Fruit fly (Drosophila melanogaster) whole organism, embryonic: Measurements from ENCODE around the gene CG32428.

ENCODE experiments used
- Antp ChIP-seq: fragments of 200-800 bp; sonication (Bioruptor generic); optimal IDR thresholded peaks from 3 replicates; lab custom pipeline; 2016; ENCODE audit warnings: missing biosample characterization, missing genetic modification characterization
- Atf3 ChIP-seq: fragments of 200-800 bp; sonication (Bioruptor generic); optimal IDR thresholded peaks from 3 replicates; lab custom pipeline; 2016; ENCODE audit warnings: missing biosample characterization, missing genetic modification characterization
- Atf6 ChIP-seq: fragments of 200-800 bp; sonication (Bioruptor generic); IDR thresholded peaks from 2 replicates; pipeline ENCODE4 v1.3.6; 2022; ENCODE audit warnings: missing biosample characterization, missing genetic modification characterization
- CG10147 ChIP-seq: fragments of 200-800 bp; sonication (Bioruptor generic); optimal IDR thresholded peaks from 2 replicates; lab custom pipeline; 2019; ENCODE audit warnings: missing biosample characterization, mild to moderate bottlenecking, missing genetic modification characterization, moderate library complexity
- CG10267 ChIP-seq: fragments of 200-800 bp; sonication (Bioruptor generic); optimal IDR thresholded peaks from 2 replicates; lab custom pipeline; 2018; ENCODE audit warnings: missing biosample characterization, mild to moderate bottlenecking, missing genetic modification characterization, moderate library complexity
- CG10274 ChIP-seq: fragments of 200-800 bp; sonication (Bioruptor generic); optimal IDR thresholded peaks from 3 replicates; lab custom pipeline; 2017; ENCODE audit warnings: missing biosample characterization, mild to moderate bottlenecking, missing genetic modification characterization
- CG10321 ChIP-seq: fragments of 200-800 bp; sonication (Bioruptor generic); IDR thresholded peaks from 2 replicates; pipeline ENCODE4 v1.3.6; 2022; ENCODE audit warnings: missing biosample characterization, missing genetic modification characterization
- CG11085 ChIP-seq: fragments of 200-800 bp; sonication (Bioruptor generic); IDR thresholded peaks from 2 replicates; pipeline ENCODE4 v1.3.6; 2022; ENCODE audit warnings: missing biosample characterization, missing genetic modification characterization
- CG11456 ChIP-seq: fragments of 200-800 bp; sonication (Bioruptor generic); IDR thresholded peaks from 3 replicates; pipeline ENCODE4 v1.3.6; 2022; ENCODE audit warnings: missing biosample characterization, missing genetic modification characterization
- CG1233 ChIP-seq: fragments of 200-800 bp; sonication (Bioruptor generic); optimal IDR thresholded peaks from 4 replicates; lab custom pipeline; 2018; ENCODE audit warnings: missing biosample characterization, mild to moderate bottlenecking, missing genetic modification characterization
- CG14667 ChIP-seq: fragments of 200-800 bp; sonication (Bioruptor generic); IDR thresholded peaks from 2 replicates; pipeline ENCODE4 v1.3.6; 2022; ENCODE audit warnings: missing biosample characterization, missing genetic modification characterization
- CG14965 ChIP-seq: fragments of 200-800 bp; sonication (Bioruptor generic); optimal IDR thresholded peaks from 2 replicates; lab custom pipeline; 2016; ENCODE audit warnings: missing biosample characterization, missing genetic modification characterization, borderline replicate concordance
- CG15601 ChIP-seq: fragments of 200-800 bp; sonication (Bioruptor generic); optimal IDR thresholded peaks from 3 replicates; lab custom pipeline; 2019; ENCODE audit warnings: missing biosample characterization, mild to moderate bottlenecking, missing genetic modification characterization, moderate library complexity
- CG31441 ChIP-seq: fragments of 200-800 bp; sonication (Bioruptor generic); IDR thresholded peaks from 2 replicates; pipeline ENCODE4 v1.3.6; 2022; ENCODE audit warnings: missing biosample characterization, missing genetic modification characterization
- CG34224 ChIP-seq: fragments of 200-800 bp; sonication (Bioruptor generic); IDR thresholded peaks from 3 replicates; pipeline ENCODE4 v1.3.6; 2022; ENCODE audit warnings: missing biosample characterization, missing genetic modification characterization; ENCODE audit not compliant: partially characterized antibody
- CG6683 ChIP-seq: fragments of 200-800 bp; sonication (Bioruptor generic); optimal IDR thresholded peaks from 2 replicates; lab custom pipeline; 2017; ENCODE audit warnings: missing biosample characterization, mild to moderate bottlenecking, missing genetic modification characterization, missing genetic modification reagents
- CG6765 ChIP-seq: fragments of 200-800 bp; sonication (Bioruptor generic); optimal IDR thresholded peaks from 3 replicates; lab custom pipeline; 2017; ENCODE audit warnings: missing biosample characterization, mild to moderate bottlenecking, missing genetic modification characterization
- CG6791 ChIP-seq: fragments of 200-800 bp; sonication (Bioruptor generic); IDR thresholded peaks from 3 replicates; pipeline ENCODE4 v1.3.6; 2022; ENCODE audit warnings: missing biosample characterization, missing genetic modification characterization; ENCODE audit not compliant: partially characterized antibody
- Dp ChIP-seq: fragments of 200-800 bp; sonication (Bioruptor generic); optimal IDR thresholded peaks from 2 replicates; lab custom pipeline; 2018; ENCODE audit warnings: missing biosample characterization, mild to moderate bottlenecking, missing genetic modification characterization, moderate library complexity
- Eip74EF ChIP-seq, 2 experiments: fragments of 200-800 bp in 1 of 2; fragments of >200 bp in 1 of 2; sonication (Bioruptor generic) in 1 of 2; optimal IDR thresholded peaks; 2 replicates each; lab custom pipeline; 2017 to 2019; ENCODE audit warnings: missing biosample characterization in 2 of 2, missing genetic modification characterization in 2 of 2, mild to moderate bottlenecking in 1 of 2, moderate library complexity in 1 of 2
- Ets97D ChIP-seq: fragments of 200-800 bp; sonication (Bioruptor generic); optimal IDR thresholded peaks from 3 replicates; lab custom pipeline; 2016; ENCODE audit warnings: missing biosample characterization, missing genetic modification characterization
- H15 ChIP-seq: fragments of 200-800 bp; sonication (Bioruptor generic); IDR thresholded peaks from 3 replicates; pipeline ENCODE4 v1.3.6; 2022; ENCODE audit warnings: missing biosample characterization, missing genetic modification characterization
- H2.0 ChIP-seq: fragments of 200-800 bp; sonication (Bioruptor generic); IDR thresholded peaks from 2 replicates; pipeline ENCODE4 v1.3.6; 2022; ENCODE audit warnings: missing biosample characterization, missing genetic modification characterization
- Lhr ChIP-seq: fragments of 200-800 bp; sonication (Bioruptor generic); optimal IDR thresholded peaks from 3 replicates; lab custom pipeline; 2017; ENCODE audit warnings: mild to moderate bottlenecking, missing biosample characterization, missing genetic modification reagents, missing genetic modification characterization
- MBD-R2 ChIP-seq: fragments of 200-800 bp; sonication (Bioruptor generic); IDR thresholded peaks from 2 replicates; pipeline ENCODE4 v1.3.6; 2022; ENCODE audit warnings: missing biosample characterization, missing genetic modification characterization
- MESR4 ChIP-seq: fragments of 200-800 bp; sonication (Bioruptor generic); optimal IDR thresholded peaks from 2 replicates; lab custom pipeline; 2018; ENCODE audit warnings: missing biosample characterization, mild to moderate bottlenecking, missing genetic modification characterization, moderate library complexity
- Scr ChIP-seq: fragments of 200-800 bp; sonication (Bioruptor generic); IDR thresholded peaks from 2 replicates; pipeline ENCODE4 v1.3.6; 2022; ENCODE audit warnings: missing biosample characterization, missing genetic modification characterization; ENCODE audit not compliant: partially characterized antibody
- Sry-δ ChIP-seq: fragments of 200-800 bp; sonication (Bioruptor generic); optimal IDR thresholded peaks from 2 replicates; lab custom pipeline; 2016; ENCODE audit warnings: missing biosample characterization, missing genetic modification characterization
- Tbp ChIP-seq: fragments of >200 bp; optimal IDR thresholded peaks from 2 replicates; lab custom pipeline; 2018; ENCODE audit warnings: missing biosample characterization, missing genetic modification characterization
- abd-A ChIP-seq: fragments of 200-800 bp; sonication (Bioruptor generic); optimal IDR thresholded peaks from 3 replicates; lab custom pipeline; 2019; ENCODE audit warnings: missing biosample characterization, mild to moderate bottlenecking, missing genetic modification characterization, moderate library complexity
- ap ChIP-seq: fragments of 200-800 bp; sonication (Bioruptor generic); IDR thresholded peaks from 2 replicates; pipeline ENCODE4 v1.3.6; 2022; ENCODE audit warnings: missing biosample characterization, missing genetic modification characterization
- bsh ChIP-seq, 2 experiments: fragments of 200-800 bp; sonication (Bioruptor generic); optimal IDR thresholded peaks; 2 replicates each; lab custom pipeline; 2017 to 2018; ENCODE audit warnings: mild to moderate bottlenecking in 2 of 2, missing biosample characterization in 2 of 2, missing genetic modification characterization in 2 of 2, moderate library complexity in 1 of 2
- btn ChIP-seq: fragments of 200-800 bp; sonication (Bioruptor generic); optimal IDR thresholded peaks from 2 replicates; lab custom pipeline; 2016; ENCODE audit warnings: missing biosample characterization, missing genetic modification characterization
- ems ChIP-seq: fragments of 200-800 bp; sonication (Bioruptor generic); optimal IDR thresholded peaks from 3 replicates; lab custom pipeline; 2016; ENCODE audit warnings: missing biosample characterization, missing genetic modification characterization
- fd96Cb ChIP-seq: fragments of 200-800 bp; sonication (Bioruptor generic); optimal IDR thresholded peaks from 2 replicates; lab custom pipeline; 2018; ENCODE audit warnings: missing biosample characterization, mild to moderate bottlenecking, missing genetic modification characterization, moderate library complexity
- gt ChIP-seq: fragments of 200-800 bp; sonication (Bioruptor generic); IDR thresholded peaks from 2 replicates; pipeline ENCODE4 v1.3.6; 2022; ENCODE audit warnings: missing biosample characterization, missing genetic modification characterization
- hb ChIP-seq: fragments of 200-800 bp; sonication (Bioruptor generic); IDR thresholded peaks from 3 replicates; pipeline ENCODE4 v1.3.6; 2022; ENCODE audit warnings: missing biosample characterization, missing genetic modification characterization; ENCODE audit not compliant: partially characterized antibody
- luna ChIP-seq: fragments of 200-800 bp; sonication (Bioruptor generic); optimal IDR thresholded peaks from 2 replicates; lab custom pipeline; 2016; ENCODE audit warnings: missing biosample characterization, missing genetic modification characterization
- pan ChIP-seq, 4 experiments: fragments of >200 bp in 3 of 4; fragments of 200-800 bp in 1 of 4; sonication (Bioruptor generic) in 1 of 4; optimal IDR thresholded peaks in 3 of 4; IDR thresholded peaks in 1 of 4; 2 replicates each; pipeline versions ENCODE4 v1.3.6 to Lab custom; 2017 to 2022; ENCODE audit warnings: missing biosample characterization in 2 of 4, missing genetic modification characterization in 2 of 4, mixed read lengths in 1 of 4
- ro ChIP-seq: fragments of 200-800 bp; sonication (Bioruptor generic); IDR thresholded peaks from 2 replicates; pipeline ENCODE4 v1.3.6; 2022; ENCODE audit warnings: missing biosample characterization, missing genetic modification characterization
- sens ChIP-seq: fragments of 200-800 bp; sonication (Bioruptor generic); peaks from one replicate; lab custom pipeline; 2016; ENCODE audit warnings: missing biosample characterization, missing genetic modification characterization
- slp2 ChIP-seq: fragments of 200-800 bp; sonication (Bioruptor generic); optimal IDR thresholded peaks from 2 replicates; lab custom pipeline; 2016; ENCODE audit warnings: missing biosample characterization, missing genetic modification characterization
- sr ChIP-seq: fragments of 200-800 bp; sonication (Bioruptor generic); IDR thresholded peaks from 3 replicates; pipeline ENCODE4 v1.3.6; 2022; ENCODE audit warnings: missing biosample characterization, missing genetic modification characterization
- ssp ChIP-seq: fragments of 200-800 bp; sonication (Bioruptor generic); IDR thresholded peaks from 2 replicates; pipeline ENCODE4 v1.3.6; 2022; ENCODE audit warnings: missing biosample characterization, missing genetic modification characterization
- stwl ChIP-seq: fragments of 200-800 bp; sonication (Bioruptor generic); optimal IDR thresholded peaks from 3 replicates; lab custom pipeline; 2018; ENCODE audit warnings: missing biosample characterization, mild to moderate bottlenecking, missing genetic modification characterization, moderate library complexity
- tgo ChIP-seq: fragments of 200-800 bp; sonication (Bioruptor generic); IDR thresholded peaks from 3 replicates; pipeline ENCODE4 v1.3.6; 2022; ENCODE audit warnings: missing biosample characterization, missing genetic modification characterization
- tna ChIP-seq: fragments of 200-800 bp; sonication (Bioruptor generic); IDR thresholded peaks from 2 replicates; pipeline ENCODE4 v1.3.6; 2022; ENCODE audit warnings: missing biosample characterization, missing genetic modification characterization; ENCODE audit not compliant: partially characterized antibody
- wor ChIP-seq: fragments of 200-800 bp; sonication (Bioruptor generic); IDR thresholded peaks from 2 replicates; pipeline ENCODE4 v1.3.6; 2022; ENCODE audit warnings: missing biosample characterization, missing genetic modification characterization

The CG32428 gene

dm6 chr3L:20441632-20442469, 31.7 kb downstream of the CG32428 start, which contains the start of gene CG5910 (continued):
- TF ChIP-seq CG6765 (GFP tag; lab: Kevin White, UChicago) (peak; percentile 88), Sry-δ (GFP tag; lab: Kevin White, UChicago) (no peak), MESR4 (no peak), tna (GFP tag; lab: Robert Waterston, UW) (no peak), CG31441 (GFP tag; lab: Robert Waterston, UW) (peak; percentile 95), CG14667 (peak; percentile 67; the same call in 1 of the 2 replicates), MBD-R2 (GFP tag; lab: Robert Waterston, UW) (no peak), stwl (tag; lab: Kevin White, UChicago) (no peak), gt (GFP tag; lab: Robert Waterston, UW) (peak; percentile 41; the same call in 1 of the 2 replicates), CG14965 (no peak), CG6791 (GFP tag; lab: Robert Waterston, UW) (no peak), luna (GFP tag; lab: Kevin White, UChicago) (no peak), Lhr (GFP tag; lab: Kevin White, UChicago) (peak; percentile 48), CG10274 (peak; percentile 58), CG11456 (GFP tag; lab: Robert Waterston, UW) (peak; percentile 63; the same call in 1 of the 3 replicates), CG15601 (tag; lab: Kevin White, UChicago) (peak; percentile 90), Antp (GFP tag; lab: Kevin White, UChicago) (peak; percentile 19), ro (GFP tag; lab: Robert Waterston, UW) (peak; percentile 68; the same call in 1 of the 2 replicates), tgo (GFP tag; lab: Robert Waterston, UW) (peak; percentile 78), Tbp (GFP tag; lab: Kevin White, UChicago) (no peak), fd96Cb (tag; lab: Kevin White, UChicago) (peak; percentile 92), CG11085 (GFP tag; lab: Robert Waterston, UW) (peak; percentile 64), Eip74EF (GFP tag; optimal IDR thresholded peaks at IDR 0.05; lab: Kevin White, UChicago) (peak in 1 of 2 experiments; percentile 90), Scr (GFP tag; lab: Robert Waterston, UW) (no peak), bsh (GFP tag; optimal IDR thresholded peaks at IDR 0.05; lab: Kevin White, UChicago) (peak; percentile 25 to 89), CG34224 (GFP tag; lab: Robert Waterston, UW) (no peak), CG10267 (tag; lab: Kevin White, UChicago) (peak; percentile 89), CG10147 (GFP tag; lab: Kevin White, UChicago) (peak; percentile 96), H2.0 (GFP tag; lab: Robert Waterston, UW) (peak; percentile 64), sens (GFP tag; lab: Kevin White, UChicago) (peak; percentile 81), H15 (GFP tag; lab: Robert Waterston, UW) (peak; percentile 36; the same call in 1 of the 3 replicates), hb (GFP tag; lab: Robert Waterston, UW) (no peak), Atf3 (peak; percentile 1), CG6683 (GFP tag; lab: Kevin White, UChicago) (peak; percentile 87), ssp (peak; percentile 72), CG1233 (GFP tag; lab: Kevin White, UChicago) (peak; percentile 89), wor (GFP tag; lab: Robert Waterston, UW) (peak; percentile 72), abd-A (tag; lab: Kevin White, UChicago) (peak; percentile 61), Dp (GFP tag; lab: Kevin White, UChicago) (no peak), ap (GFP tag; lab: Robert Waterston, UW) (peak; percentile 78), pan (optimal IDR thresholded peaks at IDR 0.05; lab: Kevin White, UChicago) (no peak), pan (GFP tag; optimal IDR thresholded peaks at IDR 0.05 in 1 of 2, IDR thresholded peaks at IDR 0.05 in 1 of 2) (peak in 1 of 2 experiments; percentile 73), slp2 (GFP tag; lab: Kevin White, UChicago) (peak; percentile 34), ems (GFP tag; lab: Kevin White, UChicago) (peak; percentile 10), btn (GFP tag; lab: Kevin White, UChicago) (no peak), Atf6 (peak; percentile 78), sr (GFP tag; lab: Robert Waterston, UW) (no peak), CG10321 (GFP tag; lab: Robert Waterston, UW) (no peak), Ets97D (GFP tag; lab: Kevin White, UChicago) (no peak)
